Fruit fly (Drosophila melanogaster) whole organism, prepupa: ENCODE data around the gene CG9921.

Source experiments
- CG31627 ChIP-seq: fragments of 200-800 bp; sonication (Bioruptor generic); optimal IDR thresholded peaks from 3 replicates; lab custom pipeline; 2016; ENCODE audit warnings: missing biosample characterization, missing genetic modification characterization
- Eip78C ChIP-seq: fragments of 200-800 bp; sonication (Bioruptor generic); peaks from one replicate; lab custom pipeline; 2016; ENCODE audit warnings: missing biosample characterization, missing genetic modification characterization
- Met ChIP-seq: fragments of 200-800 bp; sonication (Bioruptor generic); optimal IDR thresholded peaks from 3 replicates; lab custom pipeline; 2016; ENCODE audit warnings: missing biosample characterization, missing genetic modification characterization
- Sox102F ChIP-seq: fragments of 200-800 bp; sonication (Bioruptor generic); optimal IDR thresholded peaks from 2 replicates; lab custom pipeline; 2016; ENCODE audit warnings: missing biosample characterization, mild to moderate bottlenecking, missing genetic modification characterization
- topi ChIP-seq: fragments of 200-800 bp; sonication (Bioruptor generic); optimal IDR thresholded peaks from 3 replicates; lab custom pipeline; 2016; ENCODE audit warnings: missing biosample characterization, missing genetic modification characterization

dm6 chrX:16372492-16373350 lies 39.3 kb upstream of the CG9921 start, which contains the start of gene Fur2:
- TF ChIP-seq topi = no peak
- TF ChIP-seq Sox102F (GFP tag; lab: Kevin White, UChicago) = no peak
- TF ChIP-seq Eip78C (GFP tag; lab: Kevin White, UChicago) = no peak
- TF ChIP-seq Met (GFP tag; lab: Kevin White, UChicago) = no peak
- no peak for TF ChIP-seq CG31627
